Worm (Caenorhabditis elegans) whole organism, L3 larva: Measurements from ENCODE around the gene H05C05.4.

Source experiments
- R02D3.7 ChIP-seq: fragments of 150-350 bp; optimal IDR thresholded peaks from 2 replicates; lab custom pipeline; 2014; ENCODE audit warnings: missing biosample characterization, missing genetic modification characterization
- aly-2 ChIP-seq: fragments of 150-350 bp; optimal IDR thresholded peaks from 2 replicates; lab custom pipeline; 2014; ENCODE audit warnings: missing biosample characterization, missing genetic modification characterization
- ceh-82 ChIP-seq: fragments of 150-350 bp; optimal IDR thresholded peaks from 2 replicates; lab custom pipeline; 2014; ENCODE audit warnings: missing biosample characterization, missing genetic modification characterization
- ceh-9 ChIP-seq: sonication (generic microtip); optimal IDR thresholded peaks from 2 replicates; lab custom pipeline; 2018; ENCODE audit warnings: missing biosample characterization, missing genetic modification characterization
- daf-12 ChIP-seq: fragments of 150-350 bp; optimal IDR thresholded peaks from 2 replicates; lab custom pipeline; 2014; ENCODE audit warnings: missing biosample characterization, missing genetic modification reagents, missing genetic modification characterization
- egl-5 ChIP-seq: fragments of 150-350 bp; optimal IDR thresholded peaks from 2 replicates; lab custom pipeline; 2017; ENCODE audit warnings: missing biosample characterization, missing genetic modification reagents, missing genetic modification characterization, inconsistent platforms
- elt-2 ChIP-seq: sonication (generic microtip); optimal IDR thresholded peaks from 2 replicates; lab custom pipeline; 2016; ENCODE audit warnings: missing genetic modification reagents, mild to moderate bottlenecking, missing genetic modification characterization, missing compliant biosample characterization
- elt-3 ChIP-seq, 3 experiments: fragments of 150-350 bp in 1 of 3; sonication (generic microtip) in 2 of 3; optimal IDR thresholded peaks; 2 replicates in 2 of 3; 4 replicates in 1 of 3; lab custom pipeline; 2014 to 2017; ENCODE audit warnings: missing biosample characterization in 3 of 3, missing genetic modification characterization in 3 of 3
- eor-1 ChIP-seq, 2 experiments: fragments of 150-350 bp; optimal IDR thresholded peaks; 2 replicates each; lab custom pipeline; 2014 to 2018; ENCODE audit warnings: missing biosample characterization in 2 of 2, missing genetic modification characterization in 2 of 2
- fkh-2 ChIP-seq: fragments of 150-350 bp; optimal IDR thresholded peaks from 2 replicates; lab custom pipeline; 2014; ENCODE audit warnings: missing biosample characterization, missing genetic modification reagents, missing genetic modification characterization
- fos-1 ChIP-seq: fragments of 150-350 bp; optimal IDR thresholded peaks from 2 replicates; lab custom pipeline; 2014; ENCODE audit warnings: missing biosample characterization, missing genetic modification characterization
- hmg-11 ChIP-seq: sonication (generic microtip); optimal IDR thresholded peaks from 2 replicates; lab custom pipeline; 2016; ENCODE audit warnings: missing genetic modification characterization, missing compliant biosample characterization
- lin-15B ChIP-seq: fragments of 150-350 bp; optimal IDR thresholded peaks from 2 replicates; lab custom pipeline; 2014; ENCODE audit warnings: missing biosample characterization, missing genetic modification characterization
- lin-39 ChIP-seq: fragments of 150-350 bp; optimal IDR thresholded peaks from 2 replicates; lab custom pipeline; 2018; ENCODE audit warnings: missing biosample characterization, missing genetic modification reagents, missing genetic modification characterization
- lsy-12 ChIP-seq: sonication (generic microtip); optimal IDR thresholded peaks from 2 replicates; lab custom pipeline; 2016; ENCODE audit warnings: mild to moderate bottlenecking, missing genetic modification characterization, missing compliant biosample characterization
- mdl-1 ChIP-seq: fragments of 150-350 bp; optimal IDR thresholded peaks from 2 replicates; lab custom pipeline; 2014; ENCODE audit warnings: missing biosample characterization, missing genetic modification characterization
- mml-1 ChIP-seq: fragments of 150-350 bp; sonication (generic microtip); optimal IDR thresholded peaks from 3 replicates; lab custom pipeline; 2014; ENCODE audit warnings: missing biosample characterization, missing genetic modification characterization
- nhr-11 ChIP-seq: fragments of 150-350 bp; optimal IDR thresholded peaks from 2 replicates; lab custom pipeline; 2014; ENCODE audit warnings: missing biosample characterization, missing genetic modification characterization
- nhr-12 ChIP-seq: fragments of 150-350 bp; optimal IDR thresholded peaks from 2 replicates; lab custom pipeline; 2014; ENCODE audit warnings: missing biosample characterization, missing genetic modification characterization
- nhr-23 ChIP-seq: fragments of 150-350 bp; optimal IDR thresholded peaks from 2 replicates; lab custom pipeline; 2014; ENCODE audit warnings: missing biosample characterization, missing genetic modification reagents, missing genetic modification characterization
- nhr-25 ChIP-seq: sonication (generic microtip); optimal IDR thresholded peaks from 2 replicates; lab custom pipeline; 2017; ENCODE audit warnings: missing biosample characterization, missing genetic modification characterization
- nhr-28 ChIP-seq: fragments of 150-350 bp; optimal IDR thresholded peaks from 2 replicates; lab custom pipeline; 2014; ENCODE audit warnings: missing biosample characterization, missing genetic modification characterization
- nhr-43 ChIP-seq: sonication (generic microtip); optimal IDR thresholded peaks from 2 replicates; lab custom pipeline; 2016; ENCODE audit warnings: mild to moderate bottlenecking, missing genetic modification characterization, missing compliant biosample characterization; ENCODE audit not compliant: poor library complexity, severe bottlenecking
- nhr-77 ChIP-seq: fragments of 150-350 bp; optimal IDR thresholded peaks from 2 replicates; lab custom pipeline; 2014; ENCODE audit warnings: missing biosample characterization, missing genetic modification characterization
- pha-4 ChIP-seq: fragments of 150-350 bp; optimal IDR thresholded peaks from 2 replicates; lab custom pipeline; 2014; ENCODE audit warnings: missing biosample characterization, missing genetic modification reagents, missing genetic modification characterization
- sea-2 ChIP-seq: fragments of 150-350 bp; sonication (generic microtip); optimal IDR thresholded peaks from 4 replicates; lab custom pipeline; 2014; ENCODE audit warnings: missing biosample characterization, missing genetic modification reagents, missing genetic modification characterization
- snpc-4 ChIP-seq: fragments of 150-350 bp; optimal IDR thresholded peaks from 2 replicates; lab custom pipeline; 2014; ENCODE audit warnings: missing biosample characterization, missing genetic modification characterization
- tbx-2 ChIP-seq: sonication (generic microtip); optimal IDR thresholded peaks from 2 replicates; lab custom pipeline; 2016; ENCODE audit warnings: mild to moderate bottlenecking, missing genetic modification characterization, missing compliant biosample characterization
- unc-39 ChIP-seq: sonication (generic microtip); optimal IDR thresholded peaks from 4 replicates; lab custom pipeline; 2017; ENCODE audit warnings: missing biosample characterization, missing genetic modification characterization
- unc-62 ChIP-seq: fragments of 150-350 bp; sonication (generic microtip); optimal IDR thresholded peaks from 4 replicates; lab custom pipeline; 2014; ENCODE audit warnings: missing biosample characterization, missing genetic modification reagents, missing genetic modification characterization
- zag-1 ChIP-seq: fragments of 150-350 bp; optimal IDR thresholded peaks from 2 replicates; lab custom pipeline; 2014; ENCODE audit warnings: missing biosample characterization, missing genetic modification characterization
- ztf-11 ChIP-seq: fragments of 150-350 bp; optimal IDR thresholded peaks from 2 replicates; lab custom pipeline; 2014; ENCODE audit warnings: missing biosample characterization, missing genetic modification characterization
- ztf-4 ChIP-seq: fragments of 150-350 bp; optimal IDR thresholded peaks from 2 replicates; lab custom pipeline; 2014; ENCODE audit warnings: missing biosample characterization, missing genetic modification characterization

H05C05.4 gene

DNA sequence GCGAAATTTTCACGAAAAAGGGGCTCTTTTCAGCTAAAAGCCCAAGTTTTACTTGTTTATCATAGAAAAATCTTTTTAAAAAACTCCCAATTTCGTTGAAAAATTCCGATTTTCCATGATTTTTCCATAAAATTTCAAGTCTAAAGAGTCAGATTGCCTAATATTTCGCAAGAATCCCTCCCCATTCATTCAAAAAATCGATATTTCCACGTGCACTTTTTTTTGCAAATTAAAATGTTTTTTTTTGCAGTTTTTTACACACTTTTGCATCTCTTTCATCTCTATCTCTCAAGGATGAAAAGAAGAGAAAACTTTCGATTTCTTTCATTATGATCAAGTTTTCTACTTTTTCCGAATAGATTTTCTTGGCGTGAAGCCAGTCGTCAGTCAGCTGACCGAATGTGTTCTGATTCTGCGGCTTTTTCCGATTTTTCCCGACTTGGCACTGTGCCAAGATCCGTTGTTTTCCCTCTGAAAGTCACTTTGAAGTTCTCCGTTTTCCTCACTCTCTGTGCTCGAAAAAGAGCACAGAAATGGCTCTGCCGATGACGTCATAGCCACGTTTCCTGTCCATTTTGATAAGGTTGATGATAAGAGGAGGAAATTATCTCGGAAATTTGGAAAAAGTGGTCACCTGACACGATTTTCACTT is 2.4 kb upstream of the H05C05.4 start (continued):
- no peak for TF ChIP-seq eor-1 (tag; optimal IDR thresholded peaks at IDR 0.05; lab: Kevin White, UChicago)
- TF ChIP-seq daf-12 (tag; lab: Kevin White, UChicago), result no peak
- TF ChIP-seq sea-2 (GFP tag; lab: Kevin White, UChicago), result no peak

DNA sequence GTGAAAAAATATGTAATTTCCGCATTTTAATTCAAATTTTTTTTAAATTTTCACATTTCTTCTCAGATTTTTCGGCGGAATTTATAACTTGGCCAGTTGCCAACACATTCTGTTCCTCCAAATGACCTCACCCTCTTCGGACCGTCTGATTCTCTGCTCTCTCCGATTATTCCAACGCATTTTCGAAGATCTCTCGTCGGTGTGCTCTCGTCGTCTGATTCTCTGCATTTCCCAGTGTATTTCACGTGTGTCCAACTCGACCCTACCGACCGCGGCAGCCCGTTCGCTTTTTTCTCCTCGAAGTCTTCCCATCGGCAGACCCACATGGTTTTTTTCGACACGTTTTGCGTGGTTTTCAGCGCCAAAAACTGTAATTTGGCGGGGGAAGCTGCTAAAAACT is 1.2 kb upstream of the H05C05.4 start:
- TF ChIP-seq ztf-11 (tag; lab: Kevin White, UChicago) (no peak), elt-2 (tag; lab: Kevin White, UChicago) (peak; percentile 19), lin-39 (tag; lab: Kevin White, UChicago) (peak; percentile 48), egl-5 (peak; percentile 5), elt-3 (tag; optimal IDR thresholded peaks at IDR 0.05; lab: Kevin White, UChicago) (no peak), lsy-12 (tag; lab: Kevin White, UChicago) (no peak), daf-12 (tag; lab: Kevin White, UChicago) (no peak), fos-1 (no peak), nhr-25 (tag; lab: Kevin White, UChicago) (peak; percentile 29), nhr-23 (tag; lab: Kevin White, UChicago) (peak; percentile 22), hmg-11 (tag; lab: Kevin White, UChicago) (peak; percentile 41), lin-15B (tag; lab: Kevin White, UChicago) (no peak), mdl-1 (tag; lab: Kevin White, UChicago) (peak; percentile 18)

DNA sequence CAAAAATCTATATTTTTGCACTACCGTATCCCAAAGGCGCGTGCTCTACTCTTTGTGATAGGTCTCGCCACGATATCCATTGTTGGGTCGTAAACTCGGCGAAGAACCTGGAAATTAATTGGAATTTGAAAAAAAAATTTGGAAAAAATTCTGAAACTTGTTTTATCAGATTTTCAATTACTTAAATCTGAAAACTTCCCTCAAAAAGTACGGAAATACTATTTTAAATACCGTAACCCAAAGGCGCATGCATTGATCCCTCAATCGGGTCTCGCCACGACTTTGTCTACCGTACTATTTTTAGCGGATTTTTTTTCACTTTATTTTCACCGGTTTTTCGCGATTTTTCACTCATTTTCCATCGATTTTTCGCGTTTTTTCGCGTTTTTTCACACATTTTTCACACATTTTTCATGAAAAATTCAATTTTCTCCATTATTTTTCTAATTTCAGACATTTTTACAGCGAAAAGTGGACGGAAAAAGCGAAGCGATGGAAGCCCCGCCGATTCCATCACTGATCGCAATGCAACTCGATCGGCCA is 696 bp upstream of the H05C05.4 start, which contains the start of gene H05C05.1:
Gene H05C05.1 (plus strand): TSS at position 493 of the 543 bp plus-strand sequence.
- TF ChIP-seq R02D3.7, result no peak
- TF ChIP-seq unc-62 (GFP tag; lab: Kevin White, UChicago), result no peak
- TF ChIP-seq ztf-4 (tag; lab: Kevin White, UChicago), result no peak
- no peak for TF ChIP-seq sea-2 (GFP tag; lab: Kevin White, UChicago)
- TF ChIP-seq nhr-11 (tag; lab: Kevin White, UChicago), result no peak
- no peak for TF ChIP-seq ztf-11 (tag; lab: Kevin White, UChicago)

DNA sequence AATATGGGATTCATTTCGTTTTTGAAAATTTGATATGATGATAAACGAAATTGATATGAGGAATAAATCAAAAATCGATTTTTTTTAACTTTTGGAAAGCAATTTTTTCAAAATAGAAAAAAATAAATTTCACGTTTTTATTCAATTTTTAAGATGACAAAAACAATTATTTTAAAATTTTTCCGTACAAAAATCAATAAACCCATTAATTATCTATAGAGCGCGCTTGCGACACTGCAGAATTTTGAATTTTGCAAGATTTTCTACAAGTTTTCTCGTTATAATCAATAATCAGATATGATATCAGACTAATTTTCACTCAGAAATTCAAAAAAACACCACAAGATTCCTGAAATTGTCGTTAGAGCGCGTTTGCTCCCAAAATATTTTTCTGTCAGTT is 2.0 kb downstream of the H05C05.4 start, which contains the start of gene R10F2.6:
Gene R10F2.6 (minus strand): TSS at position 101 of the 400 bp plus-strand sequence.
- TF ChIP-seq pha-4 (tag; lab: Kevin White, UChicago) (no peak), unc-39 (tag; lab: Kevin White, UChicago) (no peak), ztf-11 (tag; lab: Kevin White, UChicago) (no peak), nhr-12 (tag; lab: Kevin White, UChicago) (no peak), nhr-43 (tag; lab: Kevin White, UChicago) (no peak), R02D3.7 (no peak), daf-12 (tag; lab: Kevin White, UChicago) (no peak), lin-15B (tag; lab: Kevin White, UChicago) (no peak), nhr-23 (tag; lab: Kevin White, UChicago) (no peak), aly-2 (tag; lab: Kevin White, UChicago) (no peak), tbx-2 (tag; lab: Kevin White, UChicago) (no peak), ceh-9 (tag; lab: Kevin White, UChicago) (no peak), hmg-11 (tag; lab: Kevin White, UChicago) (no peak), fos-1 (no peak), mml-1 (tag; lab: Kevin White, UChicago) (no peak), ceh-82 (tag; lab: Kevin White, UChicago) (no peak), nhr-77 (tag; lab: Kevin White, UChicago) (no peak)

DNA sequence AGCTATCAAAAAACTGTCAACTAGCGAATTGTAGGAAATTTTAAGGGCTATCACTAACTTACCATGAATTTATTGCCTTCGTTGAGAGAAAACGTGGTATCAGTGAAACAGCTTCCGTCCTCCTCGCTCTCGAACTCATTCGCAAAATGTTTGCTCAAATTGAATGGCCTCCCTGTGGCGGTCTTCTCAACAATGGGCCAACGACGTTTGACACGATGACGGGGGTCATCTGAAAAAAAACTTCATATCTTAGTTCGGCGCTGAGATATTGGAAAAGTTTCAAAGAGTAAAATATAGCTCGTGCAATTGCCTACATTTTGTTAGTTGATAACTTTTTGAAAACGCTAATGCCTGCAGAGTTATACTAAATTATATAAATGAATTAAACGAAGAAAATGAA is 4.4 kb downstream of the H05C05.4 start:
- TF ChIP-seq sea-2 (GFP tag; lab: Kevin White, UChicago) (no peak), tbx-2 (tag; lab: Kevin White, UChicago) (no peak), ztf-11 (tag; lab: Kevin White, UChicago) (no peak), snpc-4 (tag; lab: Kevin White, UChicago) (no peak), elt-3 (tag; optimal IDR thresholded peaks at IDR 0.05; lab: Kevin White, UChicago) (no peak), R02D3.7 (no peak), zag-1 (tag; lab: Kevin White, UChicago) (no peak), aly-2 (tag; lab: Kevin White, UChicago) (no peak), nhr-23 (tag; lab: Kevin White, UChicago) (no peak), lsy-12 (tag; lab: Kevin White, UChicago) (no peak), nhr-28 (tag; lab: Kevin White, UChicago) (no peak), lin-39 (tag; lab: Kevin White, UChicago) (no peak), fkh-2 (no peak)
